Fruit fly (Drosophila melanogaster) Kc167 (cell line): Measurements from ENCODE around the gene CG6000.

ENCODE experiments used
- Myc ChIP-seq: fragments of >200 bp; optimal IDR thresholded peaks from 2 replicates; lab custom pipeline; 2017; ENCODE audit warnings: missing external identifiers
- Sin3A ChIP-seq: fragments of >200 bp; optimal IDR thresholded peaks from 2 replicates; lab custom pipeline; 2018; ENCODE audit warnings: missing external identifiers
- h ChIP-seq: fragments of >200 bp; optimal IDR thresholded peaks from 3 replicates; lab custom pipeline; 2018; ENCODE audit warnings: missing external identifiers
- insv ChIP-seq: fragments of >200 bp; optimal IDR thresholded peaks from 3 replicates; lab custom pipeline; 2018; ENCODE audit warnings: missing external identifiers
- psq ChIP-seq: fragments of >200 bp; optimal IDR thresholded peaks from 2 replicates; lab custom pipeline; 2017; ENCODE audit warnings: missing external identifiers
- ttk ChIP-seq: sonication (Bioruptor generic); optimal IDR thresholded peaks from 2 replicates; lab custom pipeline; 2017; ENCODE audit warnings: missing external identifiers

- no peak for TF ChIP-seq ttk (lab: Kevin White, UChicago)
- TF ChIP-seq Myc (lab: Kevin White, UChicago) = no peak
- TF ChIP-seq psq (lab: Kevin White, UChicago) = no peak
- no peak for TF ChIP-seq Sin3A
- TF ChIP-seq insv (lab: Kevin White, UChicago) = no peak
- no peak for TF ChIP-seq h (lab: Kevin White, UChicago)
Measured at dm6 chr3R:24025715-24026467, 28.3 kb upstream of the CG6000 start.
